Worm (Caenorhabditis elegans): ENCODE data around the gene fbxa-52.
"Not testable (repeated sequence)": the region's sequence is repeated elsewhere in the genome, so short reads cannot be mapped to it uniquely, and the experiment has no call there.

fbxa-52 gene

ce11 chrX:1706538-1706937, 5.9 kb downstream of the fbxa-52 start, which contains the start of gene F07G6.5:
Gene F07G6.5, minus strand, starts transcription at chrX:1706638.
- TF ChIP-seq hlh-8 (tag; optimal IDR thresholded peaks at IDR 0.05) (no peak), C38D4.7 (GFP tag; optimal IDR thresholded peaks at IDR 0.05) (no peak), odd-2 (tag; optimal IDR thresholded peaks at IDR 0.05) (no peak), elt-2 (tag; optimal IDR thresholded peaks at IDR 0.05) (no peak), tbx-2 (tag; optimal IDR thresholded peaks at IDR 0.05) (no peak), mec-3 (tag; optimal IDR thresholded peaks at IDR 0.05; ENCODE audit: borderline replicate concordance) (no peak), unc-86 (tag; optimal IDR thresholded peaks at IDR 0.05) (no peak), gmeb-2 (tag; optimal IDR thresholded peaks at IDR 0.05) (no peak), ceh-31 (tag; optimal IDR thresholded peaks at IDR 0.05) (no peak), T23F11.4 (GFP tag; optimal IDR thresholded peaks at IDR 0.05) (no peak), pha-2 (tag; optimal IDR thresholded peaks at IDR 0.05) (no peak), unc-3 (GFP tag; conservative IDR thresholded peaks at IDR 0.05) (no peak), unc-3 (tag; optimal IDR thresholded peaks at IDR 0.05) (no peak)

- TF ChIP-seq sox-2 (GFP tag; IDR thresholded peaks at IDR 0.05) (no peak), madf-2 (tag; optimal IDR thresholded peaks at IDR 0.05) (no peak), lim-6 (tag; optimal IDR thresholded peaks at IDR 0.05) (no peak), gmeb-2 (tag; optimal IDR thresholded peaks at IDR 0.05) (no peak), tbx-7 (tag; optimal IDR thresholded peaks at IDR 0.05) (no peak), hlh-13 (GFP tag; optimal IDR thresholded peaks at IDR 0.05) (no peak), F13H6.1 (tag; optimal IDR thresholded peaks at IDR 0.05) (no peak), fax-1 (tag; optimal IDR thresholded peaks at IDR 0.05) (no peak), ahr-1 (tag; optimal IDR thresholded peaks at IDR 0.05) (no peak)
Measured at ce11 chrX:1703840-1704239, 8.6 kb downstream of the fbxa-52 start, which contains the start of gene C36C9.5. Gene C36C9.5, minus strand, starts transcription at chrX:1703940.

- TF ChIP-seq unc-86 (tag; optimal IDR thresholded peaks at IDR 0.05) (no peak), pat-9 (tag; optimal IDR thresholded peaks at IDR 0.05) (no peak), elt-4 (tag; optimal IDR thresholded peaks at IDR 0.05) (peak; percentile 60)
Measured at ce11 chrX:1703049-1703448, 9.4 kb downstream of the fbxa-52 start.

ce11 chrX:1698476-1698875, 14.0 kb downstream of the fbxa-52 start:
- TF ChIP-seq F13H6.1 (tag; optimal IDR thresholded peaks at IDR 0.05) (no peak), ceh-48 (tag; optimal IDR thresholded peaks at IDR 0.05) (no peak), npax-4 (tag; optimal IDR thresholded peaks at IDR 0.05) (no peak), ets-4 (tag; optimal IDR thresholded peaks at IDR 0.05) (no peak)

ce11 chrX:1696879-1697278, 15.6 kb downstream of the fbxa-52 start, which contains the start of gene C36C9.4:
Gene C36C9.4, minus strand, starts transcription at chrX:1696979.
- not testable (repeated sequence) for TF ChIP-seq sox-4, tbx-2, ceh-34 (tag; optimal IDR thresholded peaks at IDR 0.05)

ce11 chrX:1690894-1691293, 21.5 kb downstream of the fbxa-52 start, which contains the start of gene C36C9.6:
Gene C36C9.6, minus strand, starts transcription at chrX:1690994.
- not testable (repeated sequence) for TF ChIP-seq pag-3 (tag; optimal IDR thresholded peaks at IDR 0.05; ENCODE audit: borderline replicate concordance); dve-1 (tag; optimal IDR thresholded peaks at IDR 0.05); syd-9 (tag; optimal IDR thresholded peaks at IDR 0.05)

ce11 chrX:1689996-1690395, 22.4 kb downstream of the fbxa-52 start, which contains the start of gene C36C9.12:
Gene C36C9.12, minus strand, starts transcription at chrX:1690096.
- TF ChIP-seq mec-3 (tag; optimal IDR thresholded peaks at IDR 0.05; ENCODE audit: borderline replicate concordance); ref-2 (tag; optimal IDR thresholded peaks at IDR 0.05); ceh-6 (GFP tag; optimal IDR thresholded peaks at IDR 0.05): not testable (repeated sequence)

Data from whole organism, late embryonic.